Worm (Caenorhabditis elegans) whole organism, L2 larva: ENCODE results near the gene F02E11.7.

ENCODE experiments used
- C34F6.9 ChIP-seq: fragments of 150-350 bp; optimal IDR thresholded peaks from 2 replicates; lab custom pipeline; 2014; ENCODE audit warnings: missing biosample characterization, missing genetic modification characterization
- F13H6.1 ChIP-seq: sonication (generic microtip); optimal IDR thresholded peaks from 2 replicates; lab custom pipeline; 2016; ENCODE audit warnings: missing genetic modification characterization, missing compliant biosample characterization
- Y55F3AM.14 ChIP-seq: fragments of 200-800 bp; sonication (Bioruptor generic); optimal IDR thresholded peaks from 2 replicates; lab custom pipeline; 2018; ENCODE audit warnings: mild to moderate bottlenecking, missing genetic modification characterization, missing compliant biosample characterization
- aly-2 ChIP-seq: fragments of 150-350 bp; optimal IDR thresholded peaks from 2 replicates; lab custom pipeline; 2014; ENCODE audit warnings: missing biosample characterization, missing genetic modification characterization
- ama-1 ChIP-seq: fragments of 150-350 bp; optimal IDR thresholded peaks from 2 replicates; lab custom pipeline; 2018; ENCODE audit warnings: inconsistent platforms
- blmp-1 ChIP-seq: sonication (generic microtip); optimal IDR thresholded peaks from 2 replicates; lab custom pipeline; 2017; ENCODE audit warnings: missing genetic modification characterization, mild to moderate bottlenecking, missing compliant biosample characterization, antibody characterized with exemption, moderate library complexity; ENCODE audit not compliant: insufficient read depth
- ceh-16 ChIP-seq: fragments of 150-350 bp; optimal IDR thresholded peaks from 2 replicates; lab custom pipeline; 2014; ENCODE audit warnings: missing biosample characterization, missing genetic modification characterization
- ceh-82 ChIP-seq: fragments of 150-350 bp; optimal IDR thresholded peaks from 2 replicates; lab custom pipeline; 2014; ENCODE audit warnings: missing biosample characterization, missing genetic modification characterization
- crh-2 ChIP-seq: sonication (generic microtip); optimal IDR thresholded peaks from 2 replicates; lab custom pipeline; 2017; ENCODE audit warnings: missing biosample characterization, missing genetic modification characterization
- dmd-4 ChIP-seq: sonication (generic microtip); optimal IDR thresholded peaks from 2 replicates; lab custom pipeline; 2017; ENCODE audit warnings: missing biosample characterization, missing genetic modification characterization
- elt-3 ChIP-seq: sonication (generic microtip); optimal IDR thresholded peaks from 2 replicates; lab custom pipeline; 2017; ENCODE audit warnings: missing biosample characterization, missing genetic modification characterization
- fos-1 ChIP-seq: fragments of 150-350 bp; optimal IDR thresholded peaks from 2 replicates; lab custom pipeline; 2014; ENCODE audit warnings: missing biosample characterization, missing genetic modification characterization
- gmeb-1 ChIP-seq: fragments of 150-350 bp; optimal IDR thresholded peaks from 2 replicates; lab custom pipeline; 2014; ENCODE audit warnings: missing biosample characterization, missing genetic modification characterization
- lin-13 ChIP-seq: fragments of 150-350 bp; optimal IDR thresholded peaks from 2 replicates; lab custom pipeline; 2014; ENCODE audit warnings: missing biosample characterization, missing genetic modification reagents, missing genetic modification characterization
- lin-39 ChIP-seq: fragments of 150-350 bp; optimal IDR thresholded peaks from 2 replicates; lab custom pipeline; 2014; ENCODE audit warnings: missing biosample characterization, missing genetic modification reagents, missing genetic modification characterization
- mab-5 ChIP-seq: fragments of 150-350 bp; optimal IDR thresholded peaks from 2 replicates; lab custom pipeline; 2014; ENCODE audit warnings: missing biosample characterization, missing genetic modification characterization
- mbf-1 ChIP-seq: sonication (generic microtip); optimal IDR thresholded peaks from 2 replicates; lab custom pipeline; 2017; ENCODE audit warnings: missing biosample characterization, missing genetic modification characterization
- mdl-1 ChIP-seq, 2 experiments: fragments of 150-350 bp in 1 of 2; sonication (generic microtip) in 1 of 2; optimal IDR thresholded peaks; 2 replicates each; lab custom pipeline; 2017; ENCODE audit warnings: missing biosample characterization in 2 of 2, missing genetic modification characterization in 2 of 2
- nhr-11 ChIP-seq: fragments of 150-350 bp; optimal IDR thresholded peaks from 2 replicates; lab custom pipeline; 2014; ENCODE audit warnings: missing biosample characterization, missing genetic modification characterization
- nhr-12 ChIP-seq: fragments of 150-350 bp; optimal IDR thresholded peaks from 2 replicates; lab custom pipeline; 2014; ENCODE audit warnings: missing biosample characterization, missing genetic modification characterization
- nhr-129 ChIP-seq: fragments of 150-350 bp; optimal IDR thresholded peaks from 2 replicates; lab custom pipeline; 2014; ENCODE audit warnings: missing biosample characterization, missing genetic modification characterization
- nhr-23 ChIP-seq: fragments of 150-350 bp; optimal IDR thresholded peaks from 2 replicates; lab custom pipeline; 2014; ENCODE audit warnings: missing biosample characterization, missing genetic modification reagents, missing genetic modification characterization
- nhr-25 ChIP-seq: fragments of 150-350 bp; sonication (generic microtip); optimal IDR thresholded peaks from 3 replicates; lab custom pipeline; 2014; ENCODE audit warnings: missing biosample characterization, missing genetic modification characterization
- nhr-6 ChIP-seq: fragments of 150-350 bp; optimal IDR thresholded peaks from 2 replicates; lab custom pipeline; 2014; ENCODE audit warnings: missing biosample characterization, missing genetic modification characterization
- sem-4 ChIP-seq: fragments of 150-350 bp; optimal IDR thresholded peaks from 2 replicates; lab custom pipeline; 2014; ENCODE audit warnings: missing biosample characterization, missing genetic modification reagents, missing genetic modification characterization
- skn-1 ChIP-seq: sonication (generic microtip); optimal IDR thresholded peaks from 2 replicates; lab custom pipeline; 2017; ENCODE audit warnings: missing biosample characterization, missing genetic modification characterization
- sma-3 ChIP-seq: sonication (generic microtip); optimal IDR thresholded peaks from 2 replicates; lab custom pipeline; 2016; ENCODE audit warnings: missing genetic modification reagents, missing genetic modification characterization, missing compliant biosample characterization
- sma-9 ChIP-seq, 2 experiments: fragments of 150-350 bp in 1 of 2; sonication (generic microtip) in 1 of 2; optimal IDR thresholded peaks; 2 replicates each; lab custom pipeline; 2014 to 2016; ENCODE audit warnings: missing genetic modification characterization in 2 of 2, mild to moderate bottlenecking in 1 of 2, missing biosample characterization in 1 of 2, missing compliant biosample characterization in 1 of 2, missing genetic modification reagents in 1 of 2, moderate library complexity in 1 of 2
- unc-55 ChIP-seq: fragments of 150-350 bp; sonication (generic microtip); optimal IDR thresholded peaks from 3 replicates; lab custom pipeline; 2014; ENCODE audit warnings: missing biosample characterization, missing genetic modification reagents, missing genetic modification characterization
- unc-62 ChIP-seq: fragments of 150-350 bp; optimal IDR thresholded peaks from 2 replicates; lab custom pipeline; 2014; ENCODE audit warnings: missing biosample characterization, missing genetic modification reagents, missing genetic modification characterization
- zag-1 ChIP-seq: fragments of 150-350 bp; optimal IDR thresholded peaks from 2 replicates; lab custom pipeline; 2014; ENCODE audit warnings: missing biosample characterization, missing genetic modification characterization
- ztf-1 ChIP-seq: fragments of 200-800 bp; sonication (Bioruptor generic); conservative IDR thresholded peaks from 2 replicates; pipeline ENCODE4 v1.3.6; 2022; ENCODE audit warnings: missing genetic modification characterization, missing compliant biosample characterization
- ztf-4 ChIP-seq: fragments of 150-350 bp; optimal IDR thresholded peaks from 2 replicates; lab custom pipeline; 2014; ENCODE audit warnings: missing biosample characterization, missing genetic modification characterization

F02E11.7 gene

ce11 chrII:3267365-3267764 lies at the start of gene F02E11.7:
Gene F02E11.7 (plus strand): TSS chrII:3267665.
- TF ChIP-seq C34F6.9 (tag; lab: Kevin White, UChicago) = no peak
- TF ChIP-seq sma-3 (GFP tag; lab: Kevin White, UChicago) = no peak
- TF ChIP-seq mbf-1 = no peak

ce11 chrII:3220723-3221122 lies 46.7 kb upstream of the F02E11.7 start, which contains the start of gene ZC239.22:
Gene ZC239.22 (minus strand): TSS chrII:3220823.
- TF ChIP-seq sma-3 (GFP tag; lab: Kevin White, UChicago) (no peak), mab-5 (tag; lab: Kevin White, UChicago) (no peak), zag-1 (tag; lab: Kevin White, UChicago) (no peak), nhr-129 (tag; lab: Kevin White, UChicago) (no peak)
- TF ChIP-seq, all 48 proteins: peak for 0

- no peak for TF ChIP-seq C34F6.9 (tag; lab: Kevin White, UChicago)
- TF ChIP-seq mab-5 (tag; lab: Kevin White, UChicago) = no peak
- no peak for TF ChIP-seq lin-39 (tag; lab: Kevin White, UChicago)
- no peak for TF ChIP-seq nhr-12
- no peak for TF ChIP-seq dmd-4 (tag; lab: Kevin White, UChicago)
- no peak for TF ChIP-seq fos-1
- no peak for TF ChIP-seq nhr-25 (tag; lab: Kevin White, UChicago)
- TF ChIP-seq ztf-1 (GFP tag; lab: Robert Waterston, UW) = no peak
- no peak for TF ChIP-seq Y55F3AM.14 (GFP tag; lab: Kevin White, UChicago)
- TF ChIP-seq elt-3 (tag; lab: Kevin White, UChicago) = no peak
- TF ChIP-seq sma-9 (GFP tag; optimal IDR thresholded peaks at IDR 0.05; lab: Kevin White, UChicago) = no peak
- no peak for TF ChIP-seq sma-9 (tag; optimal IDR thresholded peaks at IDR 0.05; lab: Kevin White, UChicago)
These were observed 45.7 kb upstream of the F02E11.7 start, which contains the start of gene ZC239.14 for ce11 chrII:3221730-3222129. Gene ZC239.14 (minus strand): TSS chrII:3222034.

- TF ChIP-seq fos-1 (peak; percentile 5), crh-2 (no peak)
These were observed 44.8 kb upstream of the F02E11.7 start, which contains the start of gene ZC239.13 for ce11 chrII:3222686-3223085. Gene ZC239.13 (minus strand): TSS chrII:3222839.

ce11 chrII:3224631-3225030 lies 42.8 kb upstream of the F02E11.7 start, which contains the start of gene ZC239.15:
Gene ZC239.15 (minus strand): TSS chrII:3224731.
- TF ChIP-seq nhr-6 (tag; lab: Kevin White, UChicago) (no peak), ceh-82 (no peak), Y55F3AM.14 (GFP tag; lab: Kevin White, UChicago) (no peak), sem-4 (tag; lab: Kevin White, UChicago) (no peak), mdl-1 (tag; optimal IDR thresholded peaks at IDR 0.05; lab: Kevin White, UChicago) (no peak), nhr-11 (no peak), ama-1 (no peak), ceh-16 (tag; lab: Kevin White, UChicago) (no peak), skn-1 (tag; lab: Kevin White, UChicago) (no peak), nhr-23 (tag; lab: Kevin White, UChicago) (no peak), zag-1 (tag; lab: Kevin White, UChicago) (no peak), aly-2 (tag; lab: Kevin White, UChicago) (no peak), ztf-1 (GFP tag; lab: Robert Waterston, UW) (no peak), F13H6.1 (tag; lab: Kevin White, UChicago) (no peak), elt-3 (tag; lab: Kevin White, UChicago) (no peak), lin-13 (GFP tag; lab: Kevin White, UChicago) (no peak)

ce11 chrII:3225200-3225599 lies 42.3 kb upstream of the F02E11.7 start, which contains the start of gene ZC239.16:
Gene ZC239.16 (minus strand): TSS chrII:3225319.
- peak; percentile 63 for TF ChIP-seq fos-1
- no peak for TF ChIP-seq mab-5 (tag; lab: Kevin White, UChicago)

ce11 chrII:3225780-3226179 lies 41.7 kb upstream of the F02E11.7 start, which contains the start of gene ZC239.17:
Gene ZC239.17 (minus strand): TSS chrII:3225880.
- TF ChIP-seq unc-62 = no peak
- no peak for TF ChIP-seq ztf-1 (GFP tag; lab: Robert Waterston, UW)
- TF ChIP-seq mab-5 (tag; lab: Kevin White, UChicago) = no peak
- no peak for TF ChIP-seq elt-3 (tag; lab: Kevin White, UChicago)
- no peak for TF ChIP-seq fos-1
- TF ChIP-seq blmp-1 (tag; lab: Kevin White, UChicago) = no peak
- TF ChIP-seq ceh-16 (tag; lab: Kevin White, UChicago) = no peak
- no peak for TF ChIP-seq sma-9 (GFP tag; optimal IDR thresholded peaks at IDR 0.05; lab: Kevin White, UChicago)
- TF ChIP-seq sma-9 (tag; optimal IDR thresholded peaks at IDR 0.05; lab: Kevin White, UChicago) = no peak
- TF ChIP-seq aly-2 (tag; lab: Kevin White, UChicago) = no peak
- TF ChIP-seq unc-55 (GFP tag; lab: Kevin White, UChicago) = no peak
- TF ChIP-seq sma-3 (GFP tag; lab: Kevin White, UChicago) = no peak
- TF ChIP-seq nhr-6 (tag; lab: Kevin White, UChicago) = no peak
- TF ChIP-seq gmeb-1 (tag; lab: Kevin White, UChicago) = no peak
- TF ChIP-seq skn-1 (tag; lab: Kevin White, UChicago) = no peak
- TF ChIP-seq ztf-4 = no peak
